Worm (Caenorhabditis elegans): ENCODE data around the gene nape-1.

The nape-1 gene

DNA sequence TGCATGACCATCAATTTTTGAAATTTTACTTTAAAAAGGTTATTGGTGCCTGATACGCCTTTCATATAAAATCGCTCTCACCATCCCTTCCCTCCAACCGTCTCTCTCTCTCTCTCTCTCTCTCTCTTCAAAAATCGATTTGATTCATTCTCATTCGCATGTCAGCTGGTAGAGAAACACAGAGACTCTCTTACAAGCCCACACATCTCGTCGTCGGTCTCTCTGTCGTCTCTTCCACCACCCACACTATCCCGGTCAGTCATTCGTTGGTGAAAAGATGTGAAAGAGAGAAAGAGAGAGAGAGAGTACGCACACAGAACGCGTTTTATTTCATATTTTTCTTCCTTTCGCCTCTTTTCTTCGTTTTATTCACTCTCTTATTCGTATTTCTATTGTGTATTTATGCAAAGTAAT, 1.8 kb upstream of the nape-1 start (continued):
- TF ChIP-seq nfya-1 (tag; optimal IDR thresholded peaks at IDR 0.05) (peak; percentile 94), hlh-30 (tag; optimal IDR thresholded peaks at IDR 0.05; ENCODE audit: insufficient read depth) (peak; percentile 95), odd-2 (tag; optimal IDR thresholded peaks at IDR 0.05) (no peak), ceh-19 (GFP tag; optimal IDR thresholded peaks at IDR 0.05) (peak; percentile 32)

DNA sequence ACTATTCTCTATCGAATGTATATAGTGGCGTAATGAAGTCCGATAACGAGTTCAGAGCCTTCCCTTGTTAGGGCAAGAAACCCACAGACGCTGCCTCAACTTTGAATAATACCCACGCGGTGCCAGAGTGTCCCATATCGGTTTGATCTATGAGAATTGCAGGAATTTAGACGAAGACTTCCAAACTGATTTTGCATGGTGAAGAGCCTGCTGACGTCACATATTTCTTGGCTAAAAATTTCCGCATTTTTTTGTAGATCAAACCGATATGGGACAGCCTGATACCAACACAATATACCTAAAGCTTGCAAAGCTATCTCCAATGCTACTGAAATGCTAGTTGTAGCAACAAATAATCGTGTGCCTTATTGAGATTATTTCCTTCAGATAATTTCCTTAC, 1.2 kb upstream of the nape-1 start:
- TF ChIP-seq mec-3 (tag; optimal IDR thresholded peaks at IDR 0.05; ENCODE audit: borderline replicate concordance) (no peak), gmeb-2 (tag; optimal IDR thresholded peaks at IDR 0.05) (no peak), K09A11.1 (tag; optimal IDR thresholded peaks at IDR 0.05; ENCODE audit: insufficient read depth) (no peak), hlh-15 (tag; optimal IDR thresholded peaks at IDR 0.05) (no peak), ceh-30 (tag; optimal IDR thresholded peaks at IDR 0.05) (no peak), ceh-34 (tag; optimal IDR thresholded peaks at IDR 0.05) (no peak)

DNA sequence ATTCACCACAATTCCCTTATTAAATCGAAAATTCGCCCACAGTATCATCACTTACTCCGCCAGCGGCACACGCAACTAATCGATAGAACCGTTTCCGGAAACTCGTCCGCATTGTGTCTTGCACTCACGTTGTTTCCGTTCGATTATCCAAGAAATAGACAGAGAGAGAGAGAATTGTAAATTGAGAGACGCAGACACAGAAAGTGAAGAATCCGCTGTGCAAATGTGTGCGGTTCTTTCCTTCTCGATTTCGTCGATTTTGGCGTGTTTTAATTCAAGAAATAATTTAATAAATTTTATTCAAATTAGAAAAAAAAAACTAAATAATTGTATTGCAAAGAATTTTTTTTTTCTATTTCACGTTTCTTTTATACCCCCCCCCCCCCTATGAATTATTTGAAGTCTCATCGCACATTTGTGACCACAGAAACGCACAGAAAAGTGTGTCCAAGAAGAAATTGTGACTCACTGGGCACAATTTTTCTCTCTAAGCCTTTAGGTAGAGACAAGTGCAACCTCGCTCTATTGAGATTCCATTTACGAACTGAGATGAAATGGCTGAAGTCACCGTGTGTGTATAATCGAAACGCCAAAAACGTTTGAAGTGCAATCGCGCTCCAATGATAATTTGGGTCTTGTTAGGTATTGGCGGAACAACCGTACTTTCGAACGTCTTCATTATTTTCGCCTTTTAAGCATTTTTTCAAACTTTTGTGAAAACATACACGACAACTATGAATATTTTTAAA, 1.9 kb downstream of the nape-1 start, which contains the start of gene nape-2:
nape-2 (minus strand) TSS at position 271 of the 749 bp plus-strand sequence.
- TF ChIP-seq ceh-31 (tag; optimal IDR thresholded peaks at IDR 0.05) = peak; percentile 3
- TF ChIP-seq hlh-13 (GFP tag; optimal IDR thresholded peaks at IDR 0.05) = no peak
- no peak for TF ChIP-seq ceh-14 (tag; optimal IDR thresholded peaks at IDR 0.05)
- no peak for TF ChIP-seq fkh-6 (tag; optimal IDR thresholded peaks at IDR 0.05)
- peak; percentile 34 for TF ChIP-seq ceh-48 (tag; optimal IDR thresholded peaks at IDR 0.05)
- no peak for TF ChIP-seq ceh-30 (tag; optimal IDR thresholded peaks at IDR 0.05)

DNA sequence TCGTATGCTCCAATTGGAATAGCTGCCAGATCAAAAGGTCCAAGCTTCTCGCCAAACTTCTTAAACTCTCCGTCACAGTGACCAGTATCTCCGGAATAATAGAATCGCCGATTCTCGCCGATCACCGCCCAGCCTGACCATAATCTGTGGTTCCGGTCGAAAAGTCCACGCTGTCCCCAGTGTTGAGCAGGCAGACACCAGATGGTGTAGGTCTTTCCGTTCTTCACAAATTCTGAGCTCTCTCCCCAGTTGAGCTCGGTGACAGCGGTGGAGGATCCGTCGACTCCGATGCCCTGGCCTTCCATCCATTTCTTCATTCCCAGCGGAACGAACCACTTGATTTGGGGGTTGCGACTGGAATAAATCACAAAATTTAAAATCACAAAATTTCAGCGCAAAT, 4.4 kb downstream of the nape-1 start:
- TF ChIP-seq ceh-22 (tag; optimal IDR thresholded peaks at IDR 0.05) = no peak
- TF ChIP-seq ttx-3 (tag; optimal IDR thresholded peaks at IDR 0.05) = no peak
- no peak for TF ChIP-seq C08G9.2 (tag; optimal IDR thresholded peaks at IDR 0.05)
- no peak for TF ChIP-seq hlh-8 (tag; optimal IDR thresholded peaks at IDR 0.05)
- no peak for TF ChIP-seq sdc-2 (tag; optimal IDR thresholded peaks at IDR 0.05)

DNA sequence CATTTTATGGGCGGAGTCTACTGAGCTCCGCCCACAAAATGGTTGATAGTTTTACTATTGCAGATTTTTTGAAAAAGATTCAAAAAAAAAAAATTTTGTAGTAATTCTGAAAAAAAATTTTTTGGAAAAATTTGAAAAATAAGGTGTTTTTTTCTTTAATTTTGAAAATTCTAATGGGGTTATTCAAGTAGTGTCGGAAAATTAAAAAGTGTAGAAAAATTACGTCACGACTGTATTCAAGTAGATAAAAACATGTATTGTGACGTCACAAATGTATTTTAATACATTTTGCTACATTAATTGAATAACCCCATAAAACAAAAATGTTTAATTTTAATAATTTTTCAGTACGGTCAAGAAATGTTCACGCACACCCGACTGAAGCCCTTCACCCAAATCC, 7.4 kb downstream of the nape-1 start:
- no peak for TF ChIP-seq pha-2 (tag; optimal IDR thresholded peaks at IDR 0.05)
- no peak for TF ChIP-seq unc-3 (GFP tag; conservative IDR thresholded peaks at IDR 0.05)
- no peak for TF ChIP-seq unc-3 (tag; optimal IDR thresholded peaks at IDR 0.05)
- TF ChIP-seq elt-2 (tag; optimal IDR thresholded peaks at IDR 0.05) = no peak
- no peak for TF ChIP-seq pha-4 (tag; optimal IDR thresholded peaks at IDR 0.05)
- no peak for TF ChIP-seq lim-6 (tag; optimal IDR thresholded peaks at IDR 0.05)
- no peak for TF ChIP-seq lin-11 (tag; optimal IDR thresholded peaks at IDR 0.05)
- no peak for TF ChIP-seq sox-2 (GFP tag; IDR thresholded peaks at IDR 0.05)
- TF ChIP-seq rnt-1 (tag; optimal IDR thresholded peaks at IDR 0.05) = no peak
- no peak for TF ChIP-seq F13H6.1 (tag; optimal IDR thresholded peaks at IDR 0.05)
- TF ChIP-seq madf-2 (tag; optimal IDR thresholded peaks at IDR 0.05) = no peak
- TF ChIP-seq ceh-9 (tag; optimal IDR thresholded peaks at IDR 0.05) = no peak

DNA sequence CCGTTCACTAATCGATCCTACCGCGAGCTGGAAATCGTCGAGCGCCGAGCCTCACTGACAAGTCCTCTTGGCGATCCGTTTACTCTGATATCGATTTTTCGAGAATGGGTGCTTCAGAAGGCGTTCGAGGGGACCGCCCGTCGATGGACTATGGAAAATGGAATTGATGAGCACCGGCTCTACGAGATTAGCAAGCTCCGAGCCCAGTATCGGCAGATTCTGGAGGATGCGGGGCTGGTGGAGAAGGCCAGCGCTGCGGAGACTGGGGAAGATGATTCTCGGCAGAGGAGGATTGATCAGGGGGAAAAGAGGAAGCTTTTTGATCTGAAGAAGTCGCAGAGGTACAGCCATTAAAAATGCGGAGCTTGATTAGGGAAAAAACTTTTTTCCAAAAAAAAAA, 9.2 kb downstream of the nape-1 start:
- TF ChIP-seq elt-4 (tag; optimal IDR thresholded peaks at IDR 0.05) (peak; percentile 67), ets-4 (tag; optimal IDR thresholded peaks at IDR 0.05) (no peak)
